Fruit fly (Drosophila melanogaster): ENCODE data around the gene CG18754.
A peak's percentile ranks its signal among the peaks of the same experiment; 100 is the strongest.

Gene CG18754

dm6 chr3R:23729066-23729465, 45.2 kb downstream of the CG18754 start (continued):
- TF ChIP-seq bcd (GFP tag; optimal IDR thresholded peaks at IDR 0.05): peak; percentile 12
- peak; percentile 16 for TF ChIP-seq CG3995 (GFP tag; optimal IDR thresholded peaks at IDR 0.05)
- no peak for TF ChIP-seq CG4404 (GFP tag; IDR thresholded peaks at IDR 0.05)
- TF ChIP-seq Mrtf (GFP tag; IDR thresholded peaks at IDR 0.05): no peak
- TF ChIP-seq wek (GFP tag; optimal IDR thresholded peaks at IDR 0.05): peak; percentile 62
- TF ChIP-seq CG17359 (tag; optimal IDR thresholded peaks at IDR 0.05): peak; percentile 8
- no peak for TF ChIP-seq bab2 (GFP tag; optimal IDR thresholded peaks at IDR 0.05)
- TF ChIP-seq dmrt11E (tag; optimal IDR thresholded peaks at IDR 0.05): peak; percentile 5
- TF ChIP-seq B-H1 (GFP tag; IDR thresholded peaks at IDR 0.05): no peak
- TF ChIP-seq CG17568 (GFP tag; optimal IDR thresholded peaks at IDR 0.05): peak; percentile 59
- peak; percentile 7 for TF ChIP-seq ERR (GFP tag; optimal IDR thresholded peaks at IDR 0.05)
- TF ChIP-seq eyg (GFP tag; optimal IDR thresholded peaks at IDR 0.05): peak; percentile 35
- TF ChIP-seq CG32772 (GFP tag; IDR thresholded peaks at IDR 0.05): no peak
- no peak for TF ChIP-seq CG8281 (tag; optimal IDR thresholded peaks at IDR 0.05)
- TF ChIP-seq NC2β (GFP tag; optimal IDR thresholded peaks at IDR 0.05): no peak
- no peak for TF ChIP-seq yki (optimal IDR thresholded peaks at IDR 0.05)
- TF ChIP-seq sens-2 (GFP tag; IDR thresholded peaks at IDR 0.05): no peak
- peak; percentile 72 for TF ChIP-seq CG3281 (GFP tag; optimal IDR thresholded peaks at IDR 0.05)
- TF ChIP-seq Fer2 (tag; optimal IDR thresholded peaks at IDR 0.05): peak; percentile 24
- TF ChIP-seq Usf (GFP tag; optimal IDR thresholded peaks at IDR 0.05): no peak
- peak; percentile 65 for TF ChIP-seq CG7987 (GFP tag; optimal IDR thresholded peaks at IDR 0.05)
- TF ChIP-seq CG1647 (GFP tag; optimal IDR thresholded peaks at IDR 0.05): no peak
- no peak for TF ChIP-seq nerfin-2 (GFP tag; IDR thresholded peaks at IDR 0.05; ENCODE audit: partially characterized antibody)
- TF ChIP-seq Dek (tag; optimal IDR thresholded peaks at IDR 0.05): peak; percentile 19
- no peak for TF ChIP-seq CG14441 (GFP tag; IDR thresholded peaks at IDR 0.05)
- TF ChIP-seq ara (GFP tag; IDR thresholded peaks at IDR 0.05): no peak
- TF ChIP-seq CG3726 (GFP tag; IDR thresholded peaks at IDR 0.05): no peak
- peak; percentile 56; the same call in 1 of the 3 replicates for TF ChIP-seq ci (GFP tag; IDR thresholded peaks at IDR 0.05)
- TF ChIP-seq CG8359 (GFP tag; optimal IDR thresholded peaks at IDR 0.05; ENCODE audit: borderline replicate concordance): no peak
- no peak for TF ChIP-seq pum (GFP tag; optimal IDR thresholded peaks at IDR 0.05)
- peak; percentile 69 for TF ChIP-seq CG6765 (GFP tag; optimal IDR thresholded peaks at IDR 0.05)
- TF ChIP-seq sr (GFP tag; IDR thresholded peaks at IDR 0.05): no peak
- TF ChIP-seq Opbp (GFP tag; IDR thresholded peaks at IDR 0.05; ENCODE audit: partially characterized antibody): no peak
- no peak for TF ChIP-seq GATAe (GFP tag; conservative IDR thresholded peaks at IDR 0.05)
- peak; percentile 29 for TF ChIP-seq CG12659 (GFP tag; optimal IDR thresholded peaks at IDR 0.05)
- peak; percentile 16 for TF ChIP-seq her (GFP tag; optimal IDR thresholded peaks at IDR 0.05)
- TF ChIP-seq Sin3A (optimal IDR thresholded peaks at IDR 0.05): no peak
- peak; percentile 78 for TF ChIP-seq caup (GFP tag; optimal IDR thresholded peaks at IDR 0.05; ENCODE audit: severe bottlenecking)
- TF ChIP-seq fd102C (GFP tag; optimal IDR thresholded peaks at IDR 0.05): no peak
- TF ChIP-seq Meics (GFP tag; optimal IDR thresholded peaks at IDR 0.05): peak; percentile 62
- TF ChIP-seq tna (GFP tag; IDR thresholded peaks at IDR 0.05; ENCODE audit: partially characterized antibody): no peak
- no peak for TF ChIP-seq maf-S (GFP tag; optimal IDR thresholded peaks at IDR 0.05)
- no peak for TF ChIP-seq Dp (GFP tag; optimal IDR thresholded peaks at IDR 0.05)
- TF ChIP-seq Elba2 (GFP tag; optimal IDR thresholded peaks at IDR 0.05): no peak
- TF ChIP-seq zf30C (GFP tag; optimal IDR thresholded peaks at IDR 0.05): no peak
- TF ChIP-seq mam (GFP tag; optimal IDR thresholded peaks at IDR 0.05): peak; percentile 7
- TF ChIP-seq CG2678 (tag; optimal IDR thresholded peaks at IDR 0.05): peak; percentile 67
- TF ChIP-seq mirr (GFP tag; optimal IDR thresholded peaks at IDR 0.05): peak; percentile 89
- no peak for TF ChIP-seq Trl (optimal IDR thresholded peaks at IDR 0.05)
- TF ChIP-seq Trl (GFP tag; optimal IDR thresholded peaks at IDR 0.05): no peak
- TF ChIP-seq Ssrp (tag; optimal IDR thresholded peaks at IDR 0.05): no peak
- TF ChIP-seq ranshi (GFP tag; IDR thresholded peaks at IDR 0.05): 0 out of 2 replicates have a peak, but pooled peaks have one; percentile 32
